Fruit fly (Drosophila melanogaster) whole organism, wandering third instar larva: Measurements from ENCODE around the gene CG42359.
A peak's percentile ranks its signal among the peaks of the same experiment; 100 is the strongest.

ENCODE experiments used
- Abd-B ChIP-seq: fragments of >200 bp; optimal IDR thresholded peaks from 2 replicates; lab custom pipeline; 2017; ENCODE audit warnings: missing biosample characterization, missing genetic modification characterization
- CG32264 ChIP-seq: fragments of 200-800 bp; sonication (Bioruptor generic); optimal IDR thresholded peaks from 2 replicates; lab custom pipeline; 2016; ENCODE audit warnings: missing biosample characterization, missing genetic modification characterization
- CG9705 ChIP-seq: fragments of 200-800 bp; sonication (Bioruptor generic); optimal IDR thresholded peaks from 2 replicates; lab custom pipeline; 2018; ENCODE audit warnings: missing biosample characterization, mild to moderate bottlenecking, missing genetic modification characterization
- CrebA ChIP-seq: fragments of 200-800 bp; sonication (Bioruptor generic); optimal IDR thresholded peaks from 2 replicates; lab custom pipeline; 2016; ENCODE audit warnings: missing biosample characterization, mild to moderate bottlenecking, missing genetic modification characterization, borderline replicate concordance
- Dfd ChIP-seq: fragments of >200 bp; optimal IDR thresholded peaks from 2 replicates; lab custom pipeline; 2017; ENCODE audit warnings: missing biosample characterization, missing genetic modification characterization
- Dif ChIP-seq: fragments of 200-275, 200-300 bp; sonication (Bioruptor generic); optimal IDR thresholded peaks from 2 replicates; lab custom pipeline; 2018; ENCODE audit warnings: missing biosample characterization, missing genetic modification characterization; ENCODE audit not compliant: partially characterized antibody
- GATAd ChIP-seq: sonication (Bioruptor generic); optimal IDR thresholded peaks from 2 replicates; lab custom pipeline; 2016; ENCODE audit warnings: missing biosample characterization, missing genetic modification characterization
- HLH106 ChIP-seq: fragments of 200-800 bp; optimal IDR thresholded peaks from 3 replicates; lab custom pipeline; 2019; ENCODE audit warnings: missing biosample characterization, mild to moderate bottlenecking, missing genetic modification characterization, moderate library complexity
- Hnf4 ChIP-seq: fragments of 200-800 bp; sonication (Bioruptor generic); optimal IDR thresholded peaks from 2 replicates; lab custom pipeline; 2016; ENCODE audit warnings: missing biosample characterization, mild to moderate bottlenecking, missing genetic modification characterization
- Hr78 ChIP-seq: fragments of >200 bp; optimal IDR thresholded peaks from 2 replicates; lab custom pipeline; 2017; ENCODE audit warnings: missing biosample characterization, missing genetic modification characterization
- Hr83 ChIP-seq: fragments of 200-300 bp; sonication (Bioruptor generic); optimal IDR thresholded peaks from 2 replicates; lab custom pipeline; 2016; ENCODE audit warnings: missing biosample characterization, mild to moderate bottlenecking, missing genetic modification characterization, moderate library complexity; ENCODE audit not compliant: poor library complexity, severe bottlenecking
- Jra ChIP-seq: sonication (Bioruptor generic); optimal IDR thresholded peaks from 2 replicates; lab custom pipeline; 2016; ENCODE audit warnings: missing biosample characterization, missing genetic modification characterization
- Mio ChIP-seq: sonication (Bioruptor generic); optimal IDR thresholded peaks from 2 replicates; lab custom pipeline; 2016; ENCODE audit warnings: missing biosample characterization, missing genetic modification characterization
- Myc ChIP-seq: fragments of >200 bp; optimal IDR thresholded peaks from 2 replicates; lab custom pipeline; 2017
- N ChIP-seq: fragments of >200 bp; optimal IDR thresholded peaks from 2 replicates; lab custom pipeline; 2018; ENCODE audit warnings: missing biosample characterization, missing external identifiers, missing genetic modification characterization
- OdsH ChIP-seq: fragments of 200-800 bp; sonication (Bioruptor generic); optimal IDR thresholded peaks from 2 replicates; lab custom pipeline; 2016; ENCODE audit warnings: missing biosample characterization, mild to moderate bottlenecking, missing genetic modification characterization
- Rel ChIP-seq, 2 experiments: fragments of 200-800 bp; sonication (Bioruptor generic) in 1 of 2; optimal IDR thresholded peaks; 2 replicates in 1 of 2; 3 replicates in 1 of 2; lab custom pipeline; 2016 to 2019; ENCODE audit warnings: mild to moderate bottlenecking in 2 of 2, missing biosample characterization in 2 of 2, missing genetic modification characterization in 2 of 2, moderate library complexity in 1 of 2
- Sp1 ChIP-seq: fragments of 200-800 bp; sonication (Bioruptor generic); optimal IDR thresholded peaks from 3 replicates; lab custom pipeline; 2019; ENCODE audit warnings: missing biosample characterization, mild to moderate bottlenecking, missing genetic modification characterization, moderate library complexity
- Vsx2 ChIP-seq: fragments of 200-300, 225-300 bp; sonication (Bioruptor generic); optimal IDR thresholded peaks from 2 replicates; lab custom pipeline; 2018; ENCODE audit warnings: missing biosample characterization, missing genetic modification characterization; ENCODE audit not compliant: partially characterized antibody
- br ChIP-seq: fragments of 200-800 bp; sonication (Bioruptor generic); optimal IDR thresholded peaks from 2 replicates; lab custom pipeline; 2016; ENCODE audit warnings: missing biosample characterization, missing genetic modification characterization
- brk ChIP-seq: fragments of 200-800 bp; sonication (Bioruptor generic); optimal IDR thresholded peaks from 2 replicates; lab custom pipeline; 2016; ENCODE audit warnings: missing biosample characterization, mild to moderate bottlenecking, missing genetic modification characterization
- dl ChIP-seq, 2 experiments: fragments of 175-275, 200-275 bp in 1 of 2; fragments of 200-275 bp in 1 of 2; sonication (Bioruptor generic); optimal IDR thresholded peaks; lab custom pipeline; 2018; ENCODE audit warnings: mild to moderate bottlenecking in 2 of 2, missing biosample characterization in 2 of 2, missing genetic modification characterization in 2 of 2, moderate library complexity in 2 of 2; ENCODE audit not compliant: partially characterized antibody in 2 of 2, insufficient read depth in 1 of 2
- dmrt93B ChIP-seq: fragments of 200-800 bp; sonication (Bioruptor generic); optimal IDR thresholded peaks from 2 replicates; lab custom pipeline; 2018; ENCODE audit warnings: missing biosample characterization, mild to moderate bottlenecking, missing genetic modification characterization
- dsf ChIP-seq: sonication (Bioruptor generic); optimal IDR thresholded peaks from 2 replicates; lab custom pipeline; 2016; ENCODE audit warnings: missing biosample characterization, missing genetic modification characterization, borderline replicate concordance
- ey ChIP-seq: fragments of 200-800 bp; sonication (Bioruptor generic); optimal IDR thresholded peaks from 2 replicates; lab custom pipeline; 2016; ENCODE audit warnings: missing biosample characterization, missing genetic modification characterization
- foxo ChIP-seq, 2 experiments: fragments of 200-800 bp; sonication (Bioruptor generic); optimal IDR thresholded peaks; 2 replicates in 1 of 2; 3 replicates in 1 of 2; lab custom pipeline; 2016 to 2017; ENCODE audit warnings: missing biosample characterization in 2 of 2, missing genetic modification characterization in 2 of 2
- fru ChIP-seq: fragments of 200-800 bp; sonication (Bioruptor generic); optimal IDR thresholded peaks from 3 replicates; lab custom pipeline; 2016; ENCODE audit warnings: missing biosample characterization, mild to moderate bottlenecking, missing genetic modification characterization
- h ChIP-seq: fragments of 200-800 bp; sonication (Bioruptor generic); optimal IDR thresholded peaks from 3 replicates; lab custom pipeline; 2016; ENCODE audit warnings: missing biosample characterization, mild to moderate bottlenecking, missing genetic modification characterization
- jim ChIP-seq: fragments of 175-275, 200-325 bp; sonication (Bioruptor generic); optimal IDR thresholded peaks from 2 replicates; lab custom pipeline; 2016; ENCODE audit warnings: missing biosample characterization, mild to moderate bottlenecking, missing genetic modification characterization
- lola ChIP-seq: fragments of >200 bp; optimal IDR thresholded peaks from 2 replicates; lab custom pipeline; 2017; ENCODE audit warnings: missing biosample characterization, missing genetic modification characterization
- pan ChIP-seq: fragments of >200 bp; optimal IDR thresholded peaks from 2 replicates; lab custom pipeline; 2017
- psq ChIP-seq: fragments of 200-800 bp; sonication (Bioruptor generic); optimal IDR thresholded peaks from 3 replicates; lab custom pipeline; 2017; ENCODE audit warnings: missing biosample characterization, mild to moderate bottlenecking, missing genetic modification characterization, moderate library complexity
- rgr ChIP-seq: fragments of 200-800 bp; sonication (Bioruptor generic); optimal IDR thresholded peaks from 3 replicates; lab custom pipeline; 2016; ENCODE audit warnings: missing biosample characterization, mild to moderate bottlenecking, missing genetic modification characterization
- sage ChIP-seq: fragments of 200-800 bp; sonication (Bioruptor generic); optimal IDR thresholded peaks from 2 replicates; lab custom pipeline; 2016; ENCODE audit warnings: missing biosample characterization, mild to moderate bottlenecking, missing genetic modification characterization
- sv ChIP-seq: fragments of 200-800 bp; sonication (Bioruptor generic); optimal IDR thresholded peaks from 3 replicates; lab custom pipeline; 2016; ENCODE audit warnings: missing biosample characterization, missing genetic modification characterization
- tai ChIP-seq: sonication (Bioruptor generic); optimal IDR thresholded peaks from 2 replicates; lab custom pipeline; 2016; ENCODE audit warnings: missing biosample characterization, missing genetic modification characterization
- usp ChIP-seq: fragments of >200 bp; optimal IDR thresholded peaks from 2 replicates; lab custom pipeline; 2017; ENCODE audit warnings: missing biosample characterization, missing genetic modification characterization
- woc ChIP-seq: sonication (Bioruptor generic); optimal IDR thresholded peaks from 2 replicates; lab custom pipeline; 2016; ENCODE audit warnings: missing biosample characterization, mild to moderate bottlenecking, missing genetic modification characterization

The CG42359 gene

DNA sequence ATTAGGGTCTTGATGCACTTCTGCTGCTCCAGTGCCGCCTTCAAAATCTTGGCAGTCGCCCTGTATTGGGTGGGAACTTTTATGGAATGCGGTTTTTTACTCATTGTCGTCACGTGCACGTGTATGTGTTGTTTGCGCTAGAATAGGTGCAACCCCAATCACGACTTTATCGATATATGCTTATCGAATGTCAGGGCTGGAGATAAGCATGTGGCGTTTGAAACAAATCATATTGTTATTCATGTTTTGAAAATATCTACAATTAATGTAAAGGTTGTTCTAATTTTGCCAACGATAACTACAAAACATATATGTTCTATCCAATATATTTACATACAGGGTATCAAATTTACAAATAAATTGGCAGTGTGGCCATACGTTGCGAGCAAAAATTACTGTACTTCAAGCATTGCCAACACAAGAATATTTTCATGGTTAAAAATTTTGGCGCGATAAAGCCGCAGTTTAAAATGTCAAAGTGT is at the start of gene CG42359, which contains the start of gene Nsun5:
Gene CG42359, minus strand, starts transcription at position 166 of the 482 bp plus-strand sequence.
Gene Nsun5, minus strand, starts transcription at position 166 of the 482 bp plus-strand sequence.
- TF ChIP-seq woc, result peak; percentile 85
- peak; percentile 90 for TF ChIP-seq h (GFP tag; lab: Kevin White, UChicago)
- peak; percentile 41 for TF ChIP-seq Myc (lab: Kevin White, UChicago)
- peak; percentile 89 for TF ChIP-seq Hnf4
- TF ChIP-seq tai (GFP tag; lab: Kevin White, UChicago), result peak; percentile 94
- no peak for TF ChIP-seq usp (GFP tag; lab: Kevin White, UChicago)
- TF ChIP-seq Dfd, result no peak
- no peak for TF ChIP-seq CrebA (GFP tag; lab: Kevin White, UChicago)
- TF ChIP-seq brk (GFP tag; lab: Kevin White, UChicago), result peak; percentile 80
- no peak for TF ChIP-seq lola (GFP tag; lab: Kevin White, UChicago)
- no peak for TF ChIP-seq Dif (GFP tag; lab: Kevin White, UChicago)
- no peak for TF ChIP-seq Rel (GFP tag; optimal IDR thresholded peaks at IDR 0.05; lab: Kevin White, UChicago)
- TF ChIP-seq Rel (tag; optimal IDR thresholded peaks at IDR 0.05; lab: Kevin White, UChicago), result peak; percentile 92
- TF ChIP-seq CG9705 (GFP tag; lab: Kevin White, UChicago), result peak; percentile 77
- peak; percentile 54 for TF ChIP-seq CG32264 (GFP tag; lab: Kevin White, UChicago)
- peak; percentile 21 to 91 for TF ChIP-seq foxo (GFP tag; optimal IDR thresholded peaks at IDR 0.05; lab: Kevin White, UChicago)
- peak; percentile 81 for TF ChIP-seq HLH106 (tag; lab: Kevin White, UChicago)
- peak; percentile 74 for TF ChIP-seq dsf
- TF ChIP-seq Sp1 (GFP tag; lab: Kevin White, UChicago), result peak; percentile 81
- TF ChIP-seq N (GFP tag; lab: Kevin White, UChicago), result no peak
- peak; percentile 84 for TF ChIP-seq sv (GFP tag; lab: Kevin White, UChicago)
- TF ChIP-seq pan, result no peak
- peak; percentile 35 for TF ChIP-seq jim (GFP tag; lab: Kevin White, UChicago)
- TF ChIP-seq br, result peak; percentile 86
- TF ChIP-seq fru, result peak; percentile 87
- TF ChIP-seq OdsH (GFP tag; lab: Kevin White, UChicago), result peak; percentile 77
- TF ChIP-seq GATAd (GFP tag; lab: Kevin White, UChicago), result peak; percentile 15
- peak; percentile 91 for TF ChIP-seq Jra
- TF ChIP-seq Hr83 (GFP tag; lab: Kevin White, UChicago), result peak; percentile 60
- no peak for TF ChIP-seq Hr78 (GFP tag; lab: Kevin White, UChicago)
- peak; percentile 79 for TF ChIP-seq psq (GFP tag; lab: Kevin White, UChicago)
- TF ChIP-seq dmrt93B (GFP tag; lab: Kevin White, UChicago), result peak; percentile 65
- no peak for TF ChIP-seq Abd-B (GFP tag; lab: Kevin White, UChicago)
- TF ChIP-seq ey (GFP tag; lab: Kevin White, UChicago), result peak; percentile 85
- no peak for TF ChIP-seq Mio (GFP tag; lab: Kevin White, UChicago)
- no peak for TF ChIP-seq Vsx2 (GFP tag; lab: Kevin White, UChicago)
- TF ChIP-seq rgr (GFP tag; lab: Kevin White, UChicago), result peak; percentile 87
- TF ChIP-seq dl (GFP tag; optimal IDR thresholded peaks at IDR 0.05; lab: Kevin White, UChicago; ENCODE audit: insufficient read depth in 1 of 2, partially characterized antibody in 2 of 2), result no peak
- TF ChIP-seq sage (GFP tag; lab: Kevin White, UChicago), result peak; percentile 33
- TF ChIP-seq, all 38 proteins: peak for 26

dm6 chr3R:19211778-19212177 is 49.7 kb upstream of the CG42359 start, which contains the start of gene cry:
TSS of gene cry (plus strand) at chr3R:19212154.
- TF ChIP-seq N (GFP tag; lab: Kevin White, UChicago), result no peak
- TF ChIP-seq Sp1 (GFP tag; lab: Kevin White, UChicago), result peak; percentile 73
- peak; percentile 49 for TF ChIP-seq CG9705 (GFP tag; lab: Kevin White, UChicago)
- peak; percentile 80 for TF ChIP-seq rgr (GFP tag; lab: Kevin White, UChicago)
- no peak for TF ChIP-seq pan
- peak; percentile 35 for TF ChIP-seq woc
- TF ChIP-seq Myc (lab: Kevin White, UChicago), result no peak
- TF ChIP-seq CG32264 (GFP tag; lab: Kevin White, UChicago), result no peak
- TF ChIP-seq psq (GFP tag; lab: Kevin White, UChicago), result peak; percentile 78
- TF ChIP-seq GATAd (GFP tag; lab: Kevin White, UChicago), result no peak
- TF ChIP-seq Abd-B (GFP tag; lab: Kevin White, UChicago), result no peak
- peak; percentile 73 for TF ChIP-seq dmrt93B (GFP tag; lab: Kevin White, UChicago)
- no peak for TF ChIP-seq dsf
- TF ChIP-seq dl (GFP tag; optimal IDR thresholded peaks at IDR 0.05; lab: Kevin White, UChicago; ENCODE audit: insufficient read depth in 1 of 2, partially characterized antibody in 2 of 2), result no peak
- TF ChIP-seq Hr78 (GFP tag; lab: Kevin White, UChicago), result no peak
- TF ChIP-seq lola (GFP tag; lab: Kevin White, UChicago), result no peak
- TF ChIP-seq CrebA (GFP tag; lab: Kevin White, UChicago), result no peak
- peak; percentile 74 for TF ChIP-seq OdsH (GFP tag; lab: Kevin White, UChicago)
- TF ChIP-seq ey (GFP tag; lab: Kevin White, UChicago), result peak; percentile 66
- no peak for TF ChIP-seq Mio (GFP tag; lab: Kevin White, UChicago)
- no peak for TF ChIP-seq Dfd
- TF ChIP-seq tai (GFP tag; lab: Kevin White, UChicago), result peak; percentile 42
- peak; percentile 81 for TF ChIP-seq fru
- no peak for TF ChIP-seq Jra
- TF ChIP-seq usp (GFP tag; lab: Kevin White, UChicago), result no peak
- peak; percentile 59 for TF ChIP-seq Hnf4
- TF ChIP-seq br, result peak; percentile 61
- TF ChIP-seq brk (GFP tag; lab: Kevin White, UChicago), result peak; percentile 62
- peak; percentile 83 for TF ChIP-seq h (GFP tag; lab: Kevin White, UChicago)
- TF ChIP-seq foxo (GFP tag; optimal IDR thresholded peaks at IDR 0.05; lab: Kevin White, UChicago), result peak in 1 of 2 experiments; percentile 79
- peak; percentile 79 for TF ChIP-seq HLH106 (tag; lab: Kevin White, UChicago)
- TF ChIP-seq Rel (GFP tag; optimal IDR thresholded peaks at IDR 0.05; lab: Kevin White, UChicago), result no peak
- TF ChIP-seq Rel (tag; optimal IDR thresholded peaks at IDR 0.05; lab: Kevin White, UChicago), result no peak
- no peak for TF ChIP-seq Hr83 (GFP tag; lab: Kevin White, UChicago)
- no peak for TF ChIP-seq sage (GFP tag; lab: Kevin White, UChicago)
- TF ChIP-seq jim (GFP tag; lab: Kevin White, UChicago), result no peak
- TF ChIP-seq sv (GFP tag; lab: Kevin White, UChicago), result no peak
- TF ChIP-seq Vsx2 (GFP tag; lab: Kevin White, UChicago), result no peak
- no peak for TF ChIP-seq Dif (GFP tag; lab: Kevin White, UChicago)
